Worm (Caenorhabditis elegans): ENCODE measurements around the gene Y26G10.6.

ce11 chrV:17724704-17725103 lies 24.9 kb downstream of the Y26G10.6 start, which contains the start of gene fat-5:
- no peak for TF ChIP-seq unc-130 (tag; optimal IDR thresholded peaks at IDR 0.05)
- TF ChIP-seq mdl-1 (tag; optimal IDR thresholded peaks at IDR 0.05) = no peak
- no peak for TF ChIP-seq hlh-4 (tag; optimal IDR thresholded peaks at IDR 0.05)
- TF ChIP-seq C34B4.2 (tag; optimal IDR thresholded peaks at IDR 0.05) = no peak
- no peak for TF ChIP-seq unc-30 (tag; optimal IDR thresholded peaks at IDR 0.05)
- no peak for TF ChIP-seq unc-98 (GFP tag; IDR thresholded peaks at IDR 0.05)
- TF ChIP-seq tbx-2 (tag; optimal IDR thresholded peaks at IDR 0.05) = no peak
- TF ChIP-seq elt-3 (tag; optimal IDR thresholded peaks at IDR 0.05) = no peak
- no peak for TF ChIP-seq nhr-85 (tag)
- TF ChIP-seq hlh-17 (GFP tag; optimal IDR thresholded peaks at IDR 0.05; ENCODE audit: borderline replicate concordance) = no peak
- no peak for TF ChIP-seq elt-2 (tag; optimal IDR thresholded peaks at IDR 0.05)
- no peak for TF ChIP-seq fkh-4 (tag; optimal IDR thresholded peaks at IDR 0.05; ENCODE audit: borderline replicate concordance)
